Worm (Caenorhabditis elegans): ENCODE measurements around the gene C33H5.2.

ce11 chrIV:7778865-7779264 is 26.0 kb upstream of the C33H5.2 start, which contains the start of gene rpap-3:
- no peak for TF ChIP-seq W03F9.2 (tag; optimal IDR thresholded peaks at IDR 0.05)
- no peak for TF ChIP-seq him-1 (tag; optimal IDR thresholded peaks at IDR 0.05)
- no peak for TF ChIP-seq dao-5 (tag; optimal IDR thresholded peaks at IDR 0.05)

Data from whole organism, L4/young adult.